Fruit fly (Drosophila melanogaster) whole organism, adult: ENCODE measurements around the gene pod1.

Experiments used
- Clk ChIP-seq: fragments of 200-800 bp; sonication (Bioruptor generic); optimal IDR thresholded peaks from 2 replicates; lab custom pipeline; 2017; ENCODE audit warnings: missing biosample characterization, missing genetic modification characterization
- Crg-1 ChIP-seq: fragments of 200-800 bp; sonication (Bioruptor generic); optimal IDR thresholded peaks from 2 replicates; lab custom pipeline; 2016; ENCODE audit warnings: missing biosample characterization, missing genetic modification characterization
- Hr96 ChIP-seq: fragments of 200-800 bp; sonication (Bioruptor generic); optimal IDR thresholded peaks from 2 replicates; lab custom pipeline; 2016; ENCODE audit warnings: missing biosample characterization, missing genetic modification characterization
- bab1 ChIP-seq: fragments of 200-800 bp; sonication (Bioruptor generic); optimal IDR thresholded peaks from 3 replicates; lab custom pipeline; 2019; ENCODE audit warnings: missing biosample characterization, mild to moderate bottlenecking, missing genetic modification characterization, moderate library complexity
- kay ChIP-seq: fragments of 200-800 bp; sonication (Bioruptor generic); peaks from one replicate; lab custom pipeline; 2016; ENCODE audit warnings: missing biosample characterization, missing genetic modification characterization, borderline replicate concordance

- TF ChIP-seq Clk (no peak), kay (GFP tag; lab: Kevin White, UChicago) (no peak), bab1 (GFP tag; lab: Kevin White, UChicago) (no peak), Crg-1 (GFP tag; lab: Kevin White, UChicago) (no peak), Hr96 (GFP tag; lab: Kevin White, UChicago) (no peak)
Measured at dm6 chrX:6805404-6805803, 1.9 kb downstream of the pod1 start.
